Worm (Caenorhabditis elegans) whole organism, L2 larva: ENCODE data around the gene grsp-2.

Source experiments
- F13H6.1 ChIP-seq: sonication (generic microtip); optimal IDR thresholded peaks from 2 replicates; lab custom pipeline; 2016; ENCODE audit warnings: missing genetic modification characterization, missing compliant biosample characterization
- aly-2 ChIP-seq: fragments of 150-350 bp; optimal IDR thresholded peaks from 2 replicates; lab custom pipeline; 2014; ENCODE audit warnings: missing biosample characterization, missing genetic modification characterization
- ceh-82 ChIP-seq: fragments of 150-350 bp; optimal IDR thresholded peaks from 2 replicates; lab custom pipeline; 2014; ENCODE audit warnings: missing biosample characterization, missing genetic modification characterization
- dmd-4 ChIP-seq: sonication (generic microtip); optimal IDR thresholded peaks from 2 replicates; lab custom pipeline; 2017; ENCODE audit warnings: missing biosample characterization, missing genetic modification characterization
- gmeb-1 ChIP-seq: fragments of 150-350 bp; optimal IDR thresholded peaks from 2 replicates; lab custom pipeline; 2014; ENCODE audit warnings: missing biosample characterization, missing genetic modification characterization
- lin-11 ChIP-seq: fragments of 150-350 bp; sonication (generic microtip); optimal IDR thresholded peaks from 2 replicates; lab custom pipeline; 2014; ENCODE audit warnings: missing biosample characterization, missing genetic modification characterization, inconsistent platforms, mixed read lengths
- nhr-23 ChIP-seq: fragments of 150-350 bp; optimal IDR thresholded peaks from 2 replicates; lab custom pipeline; 2014; ENCODE audit warnings: missing biosample characterization, missing genetic modification reagents, missing genetic modification characterization
- nhr-6 ChIP-seq: fragments of 150-350 bp; optimal IDR thresholded peaks from 2 replicates; lab custom pipeline; 2014; ENCODE audit warnings: missing biosample characterization, missing genetic modification characterization
- nhr-77 ChIP-seq: fragments of 150-350 bp; optimal IDR thresholded peaks from 2 replicates; lab custom pipeline; 2014; ENCODE audit warnings: missing biosample characterization, missing genetic modification characterization
- ztf-11 ChIP-seq: sonication (generic microtip); optimal IDR thresholded peaks from 2 replicates; lab custom pipeline; 2017; ENCODE audit warnings: missing biosample characterization, missing genetic modification characterization

ce11 chrIV:8844457-8844856 lies 28.3 kb downstream of the grsp-2 start, which contains the start of gene T11B7.2:
- no peak for TF ChIP-seq ceh-82 (tag; lab: Kevin White, UChicago)
- TF ChIP-seq F13H6.1 (tag; lab: Kevin White, UChicago): no peak
- TF ChIP-seq aly-2 (tag; lab: Kevin White, UChicago): no peak
- no peak for TF ChIP-seq nhr-23
- no peak for TF ChIP-seq nhr-6 (tag; lab: Kevin White, UChicago)
- TF ChIP-seq nhr-77 (tag; lab: Kevin White, UChicago): no peak
- no peak for TF ChIP-seq dmd-4 (tag; lab: Kevin White, UChicago)
- TF ChIP-seq gmeb-1 (tag; lab: Kevin White, UChicago): no peak
- TF ChIP-seq lin-11 (tag; lab: Kevin White, UChicago): no peak
- no peak for TF ChIP-seq ztf-11 (tag; lab: Kevin White, UChicago)
